In genomic region chr3R:26081380-26081991, dm6 we compare ENCODE assay signal across 1 fruit fly cellular context.
TF ChIP-seq lines count a peak whose summit lies in the region.

No protein-coding gene starts in this region.

TF ChIP-seq in whole organism, embryonic, 481 proteins besides CTCF, POLR2A, EP300 and RAD21 (continued from another document and continues in another):
- TF ChIP-seq sc (optimal IDR thresholded peaks at IDR 0.05; lab: Kevin White, UChicago) (no peak), sc (GFP tag; optimal IDR thresholded peaks at IDR 0.05; lab: Kevin White, UChicago) (peak; percentile 49), crol (GFP tag; IDR thresholded peaks at IDR 0.05; lab: Robert Waterston, UW) (peak; percentile 33; the same call in 1 of the 2 replicates), CG11085 (GFP tag; IDR thresholded peaks at IDR 0.05; lab: Robert Waterston, UW) (no peak), Taf1 (GFP tag; IDR thresholded peaks at IDR 0.05; lab: Robert Waterston, UW) (no peak), bigmax (GFP tag; optimal IDR thresholded peaks at IDR 0.05; lab: Kevin White, UChicago) (no peak), TFAM (GFP tag; optimal IDR thresholded peaks at IDR 0.05; lab: Kevin White, UChicago) (no peak), CG7786 (GFP tag; optimal IDR thresholded peaks at IDR 0.05; lab: Kevin White, UChicago) (no peak), btn (GFP tag; optimal IDR thresholded peaks at IDR 0.05; lab: Kevin White, UChicago) (no peak), Bgb (GFP tag; IDR thresholded peaks at IDR 0.05; lab: Robert Waterston, UW; ENCODE audit: partially characterized antibody) (no peak), CG15696 (tag; optimal IDR thresholded peaks at IDR 0.05; lab: Kevin White, UChicago) (peak; percentile 42), NC2β (GFP tag; optimal IDR thresholded peaks at IDR 0.05; lab: Kevin White, UChicago) (no peak), CG8388 (GFP tag; optimal IDR thresholded peaks at IDR 0.05; lab: Kevin White, UChicago) (peak; percentile 54), wek (GFP tag; optimal IDR thresholded peaks at IDR 0.05; lab: Kevin White, UChicago) (no peak), CG7556 (GFP tag; optimal IDR thresholded peaks at IDR 0.05; lab: Kevin White, UChicago) (no peak), sqz (GFP tag; optimal IDR thresholded peaks at IDR 0.05; lab: Kevin White, UChicago) (peak; percentile 6), H2.0 (GFP tag; IDR thresholded peaks at IDR 0.05; lab: Robert Waterston, UW) (peak; percentile 50), CG13424 (tag; optimal IDR thresholded peaks at IDR 0.05; lab: Kevin White, UChicago) (peak; percentile 60), gfzf (GFP tag; optimal IDR thresholded peaks at IDR 0.05; lab: Kevin White, UChicago) (no peak), E2f1 (GFP tag; IDR thresholded peaks at IDR 0.05; lab: Robert Waterston, UW) (peak; percentile 30; the same call in 1 of the 2 replicates), nom (GFP tag; optimal IDR thresholded peaks at IDR 0.05; lab: Kevin White, UChicago) (peak; percentile 62), bowl (GFP tag; IDR thresholded peaks at IDR 0.05; lab: Robert Waterston, UW) (no peak), CG2116 (GFP tag; optimal IDR thresholded peaks at IDR 0.05; lab: Kevin White, UChicago) (no peak), kay (GFP tag; optimal IDR thresholded peaks at IDR 0.05; lab: Kevin White, UChicago) (peak; percentile 53), ind (GFP tag; optimal IDR thresholded peaks at IDR 0.05; lab: Kevin White, UChicago) (peak; percentile 48), tna (GFP tag; IDR thresholded peaks at IDR 0.05; lab: Robert Waterston, UW; ENCODE audit: partially characterized antibody) (no peak), CG4730 (GFP tag; IDR thresholded peaks at IDR 0.05; lab: Robert Waterston, UW) (peak; percentile 27; the same call in 1 of the 2 replicates), CG1529 (GFP tag; optimal IDR thresholded peaks at IDR 0.05; lab: Kevin White, UChicago) (peak; percentile 45), NfI (GFP tag; optimal IDR thresholded peaks at IDR 0.05; lab: Kevin White, UChicago) (peak; percentile 28), nerfin-1 (tag; optimal IDR thresholded peaks at IDR 0.05; lab: Kevin White, UChicago) (no peak), Sry-δ (GFP tag; optimal IDR thresholded peaks at IDR 0.05; lab: Kevin White, UChicago) (no peak), Tbp (GFP tag; optimal IDR thresholded peaks at IDR 0.05; lab: Kevin White, UChicago) (no peak), CG10431 (GFP tag; optimal IDR thresholded peaks at IDR 0.05; lab: Kevin White, UChicago) (no peak), CG17359 (tag; optimal IDR thresholded peaks at IDR 0.05; lab: Kevin White, UChicago) (peak; percentile 61), CG10209 (GFP tag; optimal IDR thresholded peaks at IDR 0.05; lab: Kevin White, UChicago) (peak; percentile 24), CG13894 (tag; optimal IDR thresholded peaks at IDR 0.05; lab: Kevin White, UChicago) (no peak), dpn (GFP tag; optimal IDR thresholded peaks at IDR 0.05; lab: Kevin White, UChicago) (no peak), row (GFP tag; IDR thresholded peaks at IDR 0.05; lab: Robert Waterston, UW) (peak; percentile 57), phol (tag; optimal IDR thresholded peaks at IDR 0.05; lab: Kevin White, UChicago) (peak; percentile 73), CG16815 (GFP tag; optimal IDR thresholded peaks at IDR 0.05; lab: Kevin White, UChicago) (peak; percentile 45), prd (optimal IDR thresholded peaks at IDR 0.05; lab: Kevin White, UChicago) (no peak), prd (GFP tag; IDR thresholded peaks at IDR 0.05; lab: Robert Waterston, UW) (peak; percentile 67; the same call in 2 of the 3 replicates), CG4328 (GFP tag; optimal IDR thresholded peaks at IDR 0.05; lab: Kevin White, UChicago) (no peak), chif (GFP tag; optimal IDR thresholded peaks at IDR 0.05; lab: Kevin White, UChicago) (peak in 1 of 2 experiments; percentile 30), Dp (GFP tag; optimal IDR thresholded peaks at IDR 0.05; lab: Kevin White, UChicago) (no peak), CG17361 (GFP tag; IDR thresholded peaks at IDR 0.05; lab: Robert Waterston, UW) (peak; percentile 60; the same call in 2 of the 3 replicates), scrt (GFP tag; optimal IDR thresholded peaks at IDR 0.05; lab: Kevin White, UChicago) (no peak), CG17912 (GFP tag; optimal IDR thresholded peaks at IDR 0.05; lab: Kevin White, UChicago) (no peak), Opbp (GFP tag; IDR thresholded peaks at IDR 0.05; lab: Robert Waterston, UW; ENCODE audit: partially characterized antibody) (no peak), Side (GFP tag; optimal IDR thresholded peaks at IDR 0.05; lab: Kevin White, UChicago) (no peak), hb (GFP tag; IDR thresholded peaks at IDR 0.05; lab: Robert Waterston, UW; ENCODE audit: partially characterized antibody) (no peak), Lpt (GFP tag; optimal IDR thresholded peaks at IDR 0.05; lab: Kevin White, UChicago) (no peak), vnd (GFP tag; IDR thresholded peaks at IDR 0.05; lab: Robert Waterston, UW; ENCODE audit: partially characterized antibody) (no peak), zfh1 (GFP tag; IDR thresholded peaks at IDR 0.05; lab: Robert Waterston, UW) (peak; percentile 75), CG33557 (GFP tag; optimal IDR thresholded peaks at IDR 0.05; lab: Kevin White, UChicago) (peak; percentile 23), her (GFP tag; optimal IDR thresholded peaks at IDR 0.05; lab: Kevin White, UChicago) (no peak), pb (GFP tag; optimal IDR thresholded peaks at IDR 0.05; lab: Kevin White, UChicago) (no peak), gt (GFP tag; IDR thresholded peaks at IDR 0.05; lab: Robert Waterston, UW) (no peak), ftz-f1 (GFP tag; optimal IDR thresholded peaks at IDR 0.05; lab: Kevin White, UChicago) (no peak), CG6765 (GFP tag; optimal IDR thresholded peaks at IDR 0.05; lab: Kevin White, UChicago) (no peak), CG31224 (GFP tag; IDR thresholded peaks at IDR 0.05; lab: Robert Waterston, UW) (no peak), CG9437 (GFP tag; optimal IDR thresholded peaks at IDR 0.05; lab: Kevin White, UChicago) (no peak), pita (GFP tag; optimal IDR thresholded peaks at IDR 0.05; lab: Kevin White, UChicago) (no peak), HHEX (GFP tag; optimal IDR thresholded peaks at IDR 0.05; lab: Kevin White, UChicago) (no peak), Nf-YB (GFP tag; optimal IDR thresholded peaks at IDR 0.05; lab: Kevin White, UChicago) (peak; percentile 32), CG31365 (tag; optimal IDR thresholded peaks at IDR 0.05; lab: Kevin White, UChicago) (no peak), ham (GFP tag; IDR thresholded peaks at IDR 0.05; lab: Robert Waterston, UW) (no peak), Mrtf (GFP tag; IDR thresholded peaks at IDR 0.05; lab: Robert Waterston, UW) (no peak), CG2120 (GFP tag; optimal IDR thresholded peaks at IDR 0.05; lab: Kevin White, UChicago) (no peak), grau (tag; optimal IDR thresholded peaks at IDR 0.05; lab: Kevin White, UChicago) (peak; percentile 48), Med (GFP tag; lab: Kevin White, UChicago) (no peak), CG17186 (GFP tag; optimal IDR thresholded peaks at IDR 0.05; lab: Kevin White, UChicago) (no peak), peb (GFP tag; IDR thresholded peaks at IDR 0.05; lab: Robert Waterston, UW) (peak; percentile 64; the same call in 1 of the 2 replicates), Xbp1 (GFP tag; optimal IDR thresholded peaks at IDR 0.05; lab: Kevin White, UChicago) (peak; percentile 47), danr (GFP tag; IDR thresholded peaks at IDR 0.05; lab: Robert Waterston, UW) (0 out of 2 replicates have a peak, but pooled peaks have one; percentile 31), CG5953 (GFP tag; IDR thresholded peaks at IDR 0.05; lab: Robert Waterston, UW) (no peak), HLH54F (GFP tag; optimal IDR thresholded peaks at IDR 0.05; lab: Kevin White, UChicago) (no peak), CG34422 (GFP tag; IDR thresholded peaks at IDR 0.05; lab: Robert Waterston, UW) (no peak; the same call in 2 of the 3 replicates), CG14014 (GFP tag; IDR thresholded peaks at IDR 0.05; lab: Robert Waterston, UW) (0 out of 2 replicates have a peak, but pooled peaks have one; percentile 44), p53 (GFP tag; optimal IDR thresholded peaks at IDR 0.05; lab: Kevin White, UChicago) (no peak), CG10543 (GFP tag; optimal IDR thresholded peaks at IDR 0.05; lab: Kevin White, UChicago) (no peak), Optix (GFP tag; IDR thresholded peaks at IDR 0.05; lab: Robert Waterston, UW) (no peak), br (optimal IDR thresholded peaks at IDR 0.05; lab: Kevin White, UChicago) (no peak), CG8089 (GFP tag; optimal IDR thresholded peaks at IDR 0.05; lab: Kevin White, UChicago) (no peak), Poxn (GFP tag; IDR thresholded peaks at IDR 0.05; lab: Robert Waterston, UW) (no peak), CG17829 (tag; optimal IDR thresholded peaks at IDR 0.05; lab: Kevin White, UChicago) (peak; percentile 74), pzg (GFP tag; optimal IDR thresholded peaks at IDR 0.05; lab: Kevin White, UChicago) (no peak), CG10366 (GFP tag; IDR thresholded peaks at IDR 0.05; lab: Robert Waterston, UW) (peak; percentile 54), CG8944 (GFP tag; optimal IDR thresholded peaks at IDR 0.05; lab: Kevin White, UChicago) (no peak), sens-2 (GFP tag; IDR thresholded peaks at IDR 0.05; lab: Robert Waterston, UW) (no peak; the same call in 1 of the 2 replicates), CG3065 (GFP tag; optimal IDR thresholded peaks at IDR 0.05; lab: Kevin White, UChicago) (no peak), Dip3 (GFP tag; optimal IDR thresholded peaks at IDR 0.05; lab: Kevin White, UChicago) (no peak), cg (GFP tag; optimal IDR thresholded peaks at IDR 0.05; lab: Kevin White, UChicago) (no peak), Mes4 (GFP tag; optimal IDR thresholded peaks at IDR 0.05; lab: Kevin White, UChicago) (no peak), dmrt11E (tag; optimal IDR thresholded peaks at IDR 0.05; lab: Kevin White, UChicago) (peak; percentile 77), CG11560 (tag; IDR thresholded peaks at IDR 0.05; lab: Robert Waterston, UW) (0 out of 3 replicates have a peak, but pooled peaks have one; percentile 39), dysf (GFP tag; IDR thresholded peaks at IDR 0.05; lab: Robert Waterston, UW) (peak; percentile 78), da (GFP tag; optimal IDR thresholded peaks at IDR 0.05; lab: Kevin White, UChicago) (no peak), repo (GFP tag; optimal IDR thresholded peaks at IDR 0.05; lab: Kevin White, UChicago) (no peak), CG30431 (GFP tag; optimal IDR thresholded peaks at IDR 0.05; lab: Kevin White, UChicago) (peak; percentile 2), CG10267 (tag; optimal IDR thresholded peaks at IDR 0.05; lab: Kevin White, UChicago) (peak; percentile 65), CG4617 (GFP tag; optimal IDR thresholded peaks at IDR 0.05; lab: Kevin White, UChicago; ENCODE audit: borderline replicate concordance) (no peak), insv (GFP tag; optimal IDR thresholded peaks at IDR 0.05; lab: Kevin White, UChicago) (no peak), D (optimal IDR thresholded peaks at IDR 0.05; lab: Kevin White, UChicago) (no peak), D (GFP tag; optimal IDR thresholded peaks at IDR 0.05; lab: Kevin White, UChicago) (peak; percentile 54), jumu (GFP tag; optimal IDR thresholded peaks at IDR 0.05; lab: Kevin White, UChicago) (no peak), CG10959 (GFP tag; IDR thresholded peaks at IDR 0.05; lab: Robert Waterston, UW) (peak; percentile 35; the same call in 1 of the 2 replicates), CG12071 (GFP tag; optimal IDR thresholded peaks at IDR 0.05; lab: Kevin White, UChicago) (no peak), CG13624 (GFP tag; optimal IDR thresholded peaks at IDR 0.05; lab: Kevin White, UChicago) (no peak), CG6272 (GFP tag; IDR thresholded peaks at IDR 0.05; lab: Robert Waterston, UW) (no peak), CG2129 (GFP tag; IDR thresholded peaks at IDR 0.05; lab: Robert Waterston, UW; ENCODE audit: partially characterized antibody) (no peak), h (optimal IDR thresholded peaks at IDR 0.05; lab: Kevin White, UChicago) (no peak), Dad (GFP tag; optimal IDR thresholded peaks at IDR 0.05; lab: Kevin White, UChicago) (no peak), jing (GFP tag; optimal IDR thresholded peaks at IDR 0.05; lab: Kevin White, UChicago) (no peak), caup (GFP tag; optimal IDR thresholded peaks at IDR 0.05; lab: Kevin White, UChicago; ENCODE audit: severe bottlenecking) (no peak), Doc3 (GFP tag; IDR thresholded peaks at IDR 0.05; lab: Robert Waterston, UW; ENCODE audit: partially characterized antibody) (no peak), CG3726 (GFP tag; IDR thresholded peaks at IDR 0.05; lab: Robert Waterston, UW) (no peak), salm (tag; optimal IDR thresholded peaks at IDR 0.05; lab: Kevin White, UChicago) (no peak), CG18619 (GFP tag; optimal IDR thresholded peaks at IDR 0.05; lab: Kevin White, UChicago) (no peak), gcm (GFP tag; optimal IDR thresholded peaks at IDR 0.05; lab: Kevin White, UChicago) (no peak), CG15479 (GFP tag; optimal IDR thresholded peaks at IDR 0.05; lab: Kevin White, UChicago) (no peak), dmrt99B (tag; optimal IDR thresholded peaks at IDR 0.05; lab: Kevin White, UChicago) (peak; percentile 69), bsh (GFP tag; optimal IDR thresholded peaks at IDR 0.05; lab: Kevin White, UChicago) (peak; percentile 31 to 84), CG6683 (GFP tag; optimal IDR thresholded peaks at IDR 0.05; lab: Kevin White, UChicago) (no peak), Gsc (GFP tag; IDR thresholded peaks at IDR 0.05; lab: Robert Waterston, UW) (no peak), CG8478 (optimal IDR thresholded peaks at IDR 0.05; lab: Kevin White, UChicago) (no peak), Dfd (GFP tag; optimal IDR thresholded peaks at IDR 0.05; lab: Kevin White, UChicago) (no peak), Scr (GFP tag; IDR thresholded peaks at IDR 0.05; lab: Robert Waterston, UW; ENCODE audit: partially characterized antibody) (no peak), CG1832 (GFP tag; optimal IDR thresholded peaks at IDR 0.05; lab: Kevin White, UChicago) (no peak), MESR4 (GFP tag; optimal IDR thresholded peaks at IDR 0.05; lab: Kevin White, UChicago) (no peak), crc (GFP tag; optimal IDR thresholded peaks at IDR 0.05; lab: Kevin White, UChicago) (no peak), trh (GFP tag; optimal IDR thresholded peaks at IDR 0.05; lab: Kevin White, UChicago) (no peak), vvl (GFP tag; IDR thresholded peaks at IDR 0.05; lab: Robert Waterston, UW) (peak; percentile 95), CG10979 (tag; optimal IDR thresholded peaks at IDR 0.05; lab: Kevin White, UChicago) (peak; percentile 79), Hsf (GFP tag; optimal IDR thresholded peaks at IDR 0.05; lab: Kevin White, UChicago) (no peak)
